Fruit fly (Drosophila melanogaster): ENCODE data around the gene Setd3.
A peak's percentile ranks its signal among the peaks of the same experiment; 100 is the strongest.

Gene Setd3

DNA sequence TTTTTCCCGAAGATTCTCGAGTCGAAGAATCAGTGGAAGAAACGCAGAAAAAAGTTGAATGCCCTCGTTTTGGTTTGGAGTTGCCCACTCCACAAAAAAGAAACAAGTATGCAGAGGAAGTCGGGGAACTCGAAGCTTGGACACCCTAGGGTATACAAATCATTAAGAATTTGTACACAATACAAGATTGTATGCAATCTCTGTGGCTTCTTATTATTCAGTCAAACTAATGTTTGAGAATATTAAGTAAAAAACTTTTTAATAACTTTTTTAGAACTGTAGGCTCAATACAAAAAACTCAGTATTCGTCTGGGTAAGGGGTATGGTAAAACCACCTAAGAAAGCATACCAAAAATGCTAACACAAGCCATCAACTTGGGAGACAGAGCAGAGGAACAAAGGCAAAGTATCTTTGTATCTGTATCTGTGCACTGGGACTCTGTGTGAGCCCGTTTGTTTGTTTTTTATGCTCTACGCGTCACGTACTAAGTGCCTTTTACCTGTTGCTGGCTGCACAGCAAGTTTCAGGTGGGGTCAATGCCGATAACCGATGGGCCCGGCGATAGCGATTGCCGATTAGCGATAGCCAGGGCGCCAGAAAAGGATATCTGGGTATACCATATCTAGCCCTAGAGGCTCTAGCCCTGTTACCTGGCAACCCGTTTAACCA lies 16.8 kb upstream of the Setd3 start (continued):
- peak; percentile 44; the same call in 1 of the 2 replicates for TF ChIP-seq CG9215 (GFP tag; IDR thresholded peaks at IDR 0.05)
- peak; percentile 72 for TF ChIP-seq Asciz (GFP tag; optimal IDR thresholded peaks at IDR 0.05)
- no peak for TF ChIP-seq sna (GFP tag; IDR thresholded peaks at IDR 0.05; ENCODE audit: partially characterized antibody)
- TF ChIP-seq CG17361 (GFP tag; IDR thresholded peaks at IDR 0.05) = peak; percentile 80
- TF ChIP-seq Sry-β (GFP tag; optimal IDR thresholded peaks at IDR 0.05) = no peak
- peak; percentile 82 for TF ChIP-seq peb (GFP tag; IDR thresholded peaks at IDR 0.05)
- peak; percentile 21 for TF ChIP-seq trh (GFP tag; optimal IDR thresholded peaks at IDR 0.05)
- peak; percentile 94 for TF ChIP-seq CG2712 (tag; optimal IDR thresholded peaks at IDR 0.05)
- TF ChIP-seq h (optimal IDR thresholded peaks at IDR 0.05) = no peak
- peak; percentile 86 for TF ChIP-seq CG8388 (GFP tag; optimal IDR thresholded peaks at IDR 0.05)
- peak; percentile 58 for TF ChIP-seq Six4 (GFP tag; optimal IDR thresholded peaks at IDR 0.05)
- TF ChIP-seq ken (GFP tag; IDR thresholded peaks at IDR 0.05) = 0 out of 3 replicates have a peak, but pooled peaks have one; percentile 63
- peak; percentile 82 for TF ChIP-seq CG3407 (GFP tag; optimal IDR thresholded peaks at IDR 0.05)
- TF ChIP-seq CG2129 (GFP tag; IDR thresholded peaks at IDR 0.05; ENCODE audit: partially characterized antibody) = no peak
- TF ChIP-seq seq (GFP tag; IDR thresholded peaks at IDR 0.05) = peak; percentile 73
- peak; percentile 47 for TF ChIP-seq NK7.1 (GFP tag; optimal IDR thresholded peaks at IDR 0.05)
- peak; percentile 77 for TF ChIP-seq CG17359 (tag; optimal IDR thresholded peaks at IDR 0.05)
- peak; percentile 77 for TF ChIP-seq CG6689 (GFP tag; IDR thresholded peaks at IDR 0.05)
- TF ChIP-seq run (tag; optimal IDR thresholded peaks at IDR 0.05) = peak; percentile 36
- peak; percentile 79 for TF ChIP-seq CG13424 (tag; optimal IDR thresholded peaks at IDR 0.05)
- TF ChIP-seq CG4730 (GFP tag; IDR thresholded peaks at IDR 0.05) = peak; percentile 71
- TF ChIP-seq HLH54F (GFP tag; optimal IDR thresholded peaks at IDR 0.05) = peak; percentile 40
- no peak for TF ChIP-seq Oaz (GFP tag; IDR thresholded peaks at IDR 0.05)
- peak; percentile 80; the same call in 1 of the 2 replicates for TF ChIP-seq chm (GFP tag; IDR thresholded peaks at IDR 0.05)
- TF ChIP-seq lov (optimal IDR thresholded peaks at IDR 0.05) = no peak
- TF ChIP-seq lov (GFP tag; IDR thresholded peaks at IDR 0.05) = peak; percentile 79; the same call in 2 of the 3 replicates
- peak; percentile 34 for TF ChIP-seq Lhr (GFP tag; optimal IDR thresholded peaks at IDR 0.05)
- peak; percentile 90 for TF ChIP-seq CG12391 (tag; optimal IDR thresholded peaks at IDR 0.05)
- no peak for TF ChIP-seq CG1647 (GFP tag; optimal IDR thresholded peaks at IDR 0.05)
- TF ChIP-seq CG32532 (GFP tag; IDR thresholded peaks at IDR 0.05) = peak; percentile 54
- peak; percentile 51 for TF ChIP-seq Hmr (GFP tag; optimal IDR thresholded peaks at IDR 0.05)
- no peak for TF ChIP-seq dati (GFP tag; IDR thresholded peaks at IDR 0.05)
- peak; percentile 97 for TF ChIP-seq D19B (GFP tag; optimal IDR thresholded peaks at IDR 0.05)
- TF ChIP-seq fru (optimal IDR thresholded peaks at IDR 0.05) = no peak
- TF ChIP-seq CG10267 (tag; optimal IDR thresholded peaks at IDR 0.05) = peak; percentile 83
- no peak for TF ChIP-seq CG2889 (GFP tag; IDR thresholded peaks at IDR 0.05)
- peak; percentile 70 for TF ChIP-seq maf-S (GFP tag; optimal IDR thresholded peaks at IDR 0.05)
- TF ChIP-seq Dip2 (GFP tag; IDR thresholded peaks at IDR 0.05) = no peak
- TF ChIP-seq ab (GFP tag; optimal IDR thresholded peaks at IDR 0.05) = peak; percentile 20
- TF ChIP-seq Gug (GFP tag; IDR thresholded peaks at IDR 0.05) = peak; percentile 43; the same call in 1 of the 4 replicates
- TF ChIP-seq CkIIα-i1 (GFP tag; IDR thresholded peaks at IDR 0.05) = no peak
- peak; percentile 67 for TF ChIP-seq mam (GFP tag; optimal IDR thresholded peaks at IDR 0.05)
- peak; percentile 42 for TF ChIP-seq CG3281 (GFP tag; optimal IDR thresholded peaks at IDR 0.05)
- peak; percentile 38; the same call in 1 of the 2 replicates for TF ChIP-seq onecut (GFP tag; IDR thresholded peaks at IDR 0.05)
- peak; percentile 41 for TF ChIP-seq CG4707 (GFP tag; optimal IDR thresholded peaks at IDR 0.05)
- TF ChIP-seq ewg (GFP tag; optimal IDR thresholded peaks at IDR 0.05) = peak; percentile 54
- TF ChIP-seq zfh1 (GFP tag; IDR thresholded peaks at IDR 0.05) = peak; percentile 85
- peak; percentile 46 for TF ChIP-seq Bdp1 (GFP tag; optimal IDR thresholded peaks at IDR 0.05)
- TF ChIP-seq CG18599 (GFP tag; optimal IDR thresholded peaks at IDR 0.05) = peak; percentile 72
- TF ChIP-seq kah (GFP tag; optimal IDR thresholded peaks at IDR 0.05) = peak; percentile 50
- no peak for TF ChIP-seq p53 (GFP tag; optimal IDR thresholded peaks at IDR 0.05)
